Fruit fly (Drosophila melanogaster) ovary, adult (tissue): ENCODE results near the gene Mkp3.

Experiments used
- CG17801 ChIP-seq: fragments of 200-800 bp; optimal IDR thresholded peaks from 2 replicates; lab custom pipeline; 2019; ENCODE audit warnings: missing biosample characterization, mild to moderate bottlenecking, missing genetic modification characterization, moderate library complexity; ENCODE audit not compliant: partially characterized antibody

Mkp3 gene

dm6 chr3L:19086364-19087200, at the start of gene Mkp3:
Gene Mkp3, minus strand, starts transcription at chr3L:19086426.
- TF ChIP-seq CG17801 (GFP tag; lab: Kevin White, UChicago), result peak; percentile 91

DNA sequence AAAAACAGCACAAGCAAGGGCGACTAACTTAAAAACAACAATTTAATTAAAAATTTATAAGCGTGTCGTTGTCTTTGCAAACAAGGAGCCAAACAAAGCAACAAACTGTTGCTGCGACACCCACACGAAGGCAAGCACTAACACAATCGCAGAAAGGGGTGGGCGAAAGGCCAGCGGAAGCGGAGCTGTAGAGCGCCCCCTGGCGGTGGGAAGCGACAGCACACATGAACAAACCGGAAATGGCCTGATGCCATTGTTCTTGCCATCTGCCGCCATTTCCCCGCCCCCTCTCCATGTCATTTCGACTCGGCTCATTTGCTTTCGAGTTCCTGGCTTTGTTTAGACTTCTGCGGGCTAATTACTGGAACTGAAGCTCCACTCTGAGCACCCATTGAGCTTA, 46.4 kb upstream of the Mkp3 start:
- TF ChIP-seq CG17801 (GFP tag; lab: Kevin White, UChicago), result no peak

DNA sequence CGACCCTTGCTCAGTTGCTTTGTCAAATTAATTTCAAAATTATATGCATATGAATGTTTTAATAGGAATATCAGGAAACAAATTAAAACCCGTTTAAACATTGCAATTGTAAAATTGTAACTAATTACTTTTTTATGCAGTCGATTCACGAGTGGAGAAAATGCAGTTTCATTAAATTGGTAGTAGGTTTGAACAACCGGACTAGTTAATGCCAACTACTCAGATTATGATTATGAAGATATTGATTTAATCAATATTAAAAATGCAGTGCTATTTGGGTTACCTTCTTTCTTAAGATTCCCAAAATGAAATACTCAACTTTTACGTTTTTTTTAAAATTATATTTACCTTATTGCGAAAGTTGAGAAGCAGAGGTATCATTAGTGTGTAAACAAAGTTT, 43.3 kb upstream of the Mkp3 start, which contains the start of gene Spn75F:
Gene Spn75F, minus strand, starts transcription at position 101 of the 400 bp plus-strand sequence.
- TF ChIP-seq CG17801 (GFP tag; lab: Kevin White, UChicago), result no peak

DNA sequence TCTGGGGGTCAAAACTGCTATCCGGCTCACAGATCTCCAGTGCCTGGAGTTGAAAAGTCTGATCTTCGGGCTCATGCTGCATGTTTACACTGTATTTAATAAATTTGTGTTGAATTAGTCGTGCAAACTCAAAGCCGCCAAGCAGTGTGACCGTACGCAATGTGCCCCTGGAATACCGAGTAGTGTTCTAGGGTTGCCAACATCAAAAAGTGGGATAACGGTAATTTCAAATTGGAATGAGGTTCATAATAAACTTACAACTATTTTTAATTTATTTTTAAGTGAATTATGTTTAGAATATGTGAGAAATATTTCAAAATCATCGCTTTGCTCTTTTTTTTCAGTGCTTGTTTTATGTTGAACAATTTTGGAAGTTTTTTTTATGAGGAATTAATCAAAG, 14.0 kb upstream of the Mkp3 start, which contains the start of gene Gem2:
Gene Gem2, minus strand, starts transcription at position 176 of the 400 bp plus-strand sequence.
- no peak for TF ChIP-seq CG17801 (GFP tag; lab: Kevin White, UChicago)

dm6 chr3L:19097665-19098082, 11.4 kb upstream of the Mkp3 start, which contains the start of the genes Naxd and CG14079:
Gene Naxd, minus strand, starts transcription at chr3L:19097709.
Gene CG14079, plus strand, starts transcription at chr3L:19097999.
- peak; percentile 90 for TF ChIP-seq CG17801 (GFP tag; lab: Kevin White, UChicago)

DNA sequence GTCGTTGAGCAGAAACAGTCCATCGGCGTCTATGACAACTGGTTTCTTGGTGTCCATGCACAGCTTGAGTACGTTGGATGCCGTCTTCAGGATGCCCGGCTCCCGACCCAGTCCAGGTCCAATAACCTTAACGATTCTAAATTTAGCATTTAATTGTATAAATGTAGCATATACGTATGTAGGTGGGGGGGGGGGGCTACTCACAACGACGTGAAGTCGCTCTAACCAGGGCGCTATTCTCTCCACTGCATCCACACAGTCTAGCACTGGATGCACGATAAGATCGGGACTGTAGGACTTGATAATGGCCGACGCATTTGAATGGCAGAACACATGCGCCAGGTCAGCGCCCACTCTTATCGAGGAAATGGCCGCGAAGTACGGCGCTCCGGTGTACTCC, 10.9 kb upstream of the Mkp3 start:
- TF ChIP-seq CG17801 (GFP tag; lab: Kevin White, UChicago), result no peak

DNA sequence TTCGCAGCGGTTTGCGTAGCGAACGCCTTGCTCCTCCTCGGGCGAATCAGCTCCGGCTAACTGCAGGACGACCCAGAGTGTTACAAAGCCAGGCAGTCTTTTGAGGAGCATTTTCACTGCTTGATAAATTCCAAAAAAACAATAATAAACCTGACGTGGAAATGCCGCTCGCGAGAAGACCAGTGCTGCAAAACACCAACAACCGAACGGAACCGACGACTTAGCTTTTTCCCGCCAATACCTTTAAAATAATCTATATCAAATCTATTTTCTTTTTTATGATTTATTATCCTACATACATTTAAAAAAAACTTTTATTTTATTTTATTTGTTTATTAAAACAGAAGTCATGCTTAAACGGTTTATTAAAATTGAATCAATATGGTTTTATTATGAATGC, 9.8 kb upstream of the Mkp3 start, which contains the start of gene CNPYb:
Gene CNPYb, minus strand, starts transcription at position 186 of the 400 bp plus-strand sequence.
- no peak for TF ChIP-seq CG17801 (GFP tag; lab: Kevin White, UChicago)

dm6 chr3L:19092125-19093058, 6.2 kb upstream of the Mkp3 start, which contains the start of gene MESR6:
Gene MESR6, plus strand, starts transcription at chr3L:19092670.
- TF ChIP-seq CG17801 (GFP tag; lab: Kevin White, UChicago), result peak; percentile 22

- TF ChIP-seq CG17801 (GFP tag; lab: Kevin White, UChicago), result no peak
Observed at dm6 chr3L:19091423-19092124, 5.3 kb upstream of the Mkp3 start.

- TF ChIP-seq CG17801 (GFP tag; lab: Kevin White, UChicago), result no peak
Observed at dm6 chr3L:19089120-19089519, 2.9 kb upstream of the Mkp3 start.

dm6 chr3L:19087369-19088275, 1.4 kb upstream of the Mkp3 start:
- no peak for TF ChIP-seq CG17801 (GFP tag; lab: Kevin White, UChicago)

dm6 chr3L:19085688-19086363, 400 bp downstream of the Mkp3 start:
- no peak for TF ChIP-seq CG17801 (GFP tag; lab: Kevin White, UChicago)

DNA sequence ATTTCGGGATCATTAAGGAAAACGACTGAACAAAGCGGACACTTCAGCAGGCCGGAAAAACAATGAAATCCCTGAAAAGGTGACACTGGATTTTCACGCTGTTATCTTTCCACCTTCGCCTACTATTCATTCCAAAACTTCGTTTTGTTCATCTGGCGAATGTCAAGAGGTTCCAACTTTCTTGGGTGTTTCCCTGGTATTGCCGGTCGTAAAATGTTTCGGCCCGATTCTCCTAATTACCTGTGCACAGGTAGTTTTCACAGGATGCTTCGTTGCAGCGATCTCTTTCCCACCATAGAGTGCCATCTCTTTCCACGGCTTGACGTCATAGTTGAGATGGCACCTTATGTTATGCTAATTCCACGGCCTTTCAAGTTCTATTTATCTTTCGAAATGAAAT, 3.1 kb downstream of the Mkp3 start:
- no peak for TF ChIP-seq CG17801 (GFP tag; lab: Kevin White, UChicago)
